Worm (Caenorhabditis elegans) whole organism, L4 larva: ENCODE data around the gene fbxb-9.

ENCODE experiments used
- D1046.2 ChIP-seq: fragments of 200-800 bp; sonication (Bioruptor generic); IDR thresholded peaks from 2 replicates; pipeline ENCODE4 v1.3.6; 2022; ENCODE audit warnings: missing genetic modification characterization, missing compliant biosample characterization
- T20F7.1 ChIP-seq: fragments of 200-800 bp; sonication (Bioruptor generic); optimal IDR thresholded peaks from 2 replicates; lab custom pipeline; 2018; ENCODE audit warnings: mild to moderate bottlenecking, missing genetic modification characterization, missing compliant biosample characterization
- T26A8.4 ChIP-seq: fragments of 200-800 bp; sonication (Bioruptor generic); IDR thresholded peaks from 2 replicates; pipeline ENCODE4 v1.3.6; 2022; ENCODE audit warnings: missing genetic modification characterization, missing compliant biosample characterization
- Y48G9A.11 ChIP-seq: fragments of 200-800 bp; sonication (Bioruptor generic); IDR thresholded peaks from 2 replicates; pipeline ENCODE4 v1.3.6; 2022; ENCODE audit warnings: missing genetic modification reagents, missing genetic modification characterization, missing compliant biosample characterization
- Y5F2A.4 ChIP-seq: fragments of 200-800 bp; sonication (Bioruptor generic); optimal IDR thresholded peaks from 2 replicates; lab custom pipeline; 2018; ENCODE audit warnings: mild to moderate bottlenecking, missing genetic modification characterization, missing compliant biosample characterization
- ZK337.2 ChIP-seq: fragments of 200-800 bp; sonication (Bioruptor generic); IDR thresholded peaks from 2 replicates; pipeline ENCODE4 v1.3.6; 2022; ENCODE audit warnings: missing genetic modification reagents, missing genetic modification characterization, missing compliant biosample characterization
- aha-1 ChIP-seq: fragments of 150-350 bp; peaks from one replicate; lab custom pipeline; 2014; ENCODE audit warnings: missing biosample characterization, missing genetic modification characterization
- ceh-32 ChIP-seq: sonication (generic microtip); optimal IDR thresholded peaks from 2 replicates; lab custom pipeline; 2016; ENCODE audit warnings: mild to moderate bottlenecking, missing genetic modification characterization, missing compliant biosample characterization; ENCODE audit not compliant: poor library complexity
- ceh-44 ChIP-seq: fragments of 200-800 bp; sonication (Bioruptor generic); IDR thresholded peaks from 2 replicates; pipeline ENCODE4 v1.3.6; 2022; ENCODE audit warnings: missing genetic modification reagents, missing genetic modification characterization, missing compliant biosample characterization
- ces-1 ChIP-seq: fragments of 150-350 bp; sonication (generic microtip); optimal IDR thresholded peaks from 4 replicates; lab custom pipeline; 2014; ENCODE audit warnings: missing biosample characterization, missing genetic modification reagents, missing genetic modification characterization
- cey-2 ChIP-seq: sonication (generic microtip); optimal IDR thresholded peaks from 3 replicates; lab custom pipeline; 2017; ENCODE audit warnings: missing genetic modification characterization, mild to moderate bottlenecking, missing compliant biosample characterization, antibody characterized with exemption, borderline replicate concordance; ENCODE audit not compliant: insufficient read depth
- daf-16 ChIP-seq, 3 experiments: sonication (generic microtip); optimal IDR thresholded peaks; 2 replicates each; lab custom pipeline; 2016 to 2017; ENCODE audit warnings: missing genetic modification characterization in 3 of 3, missing genetic modification reagents in 3 of 3, mild to moderate bottlenecking in 2 of 3, missing compliant biosample characterization in 2 of 3, missing biosample characterization in 1 of 3, moderate library complexity in 1 of 3
- dmd-6 ChIP-seq: fragments of 200-800 bp; sonication (Bioruptor generic); IDR thresholded peaks from 2 replicates; pipeline ENCODE4 v1.3.6; 2022; ENCODE audit warnings: missing genetic modification reagents, missing genetic modification characterization, missing compliant biosample characterization
- dmd-9 ChIP-seq: fragments of 200-800 bp; sonication (Bioruptor generic); IDR thresholded peaks from 2 replicates; pipeline ENCODE4 v1.3.6; 2022; ENCODE audit warnings: missing genetic modification reagents, missing genetic modification characterization, missing compliant biosample characterization
- dpl-1 ChIP-seq: fragments of 150-350 bp; optimal IDR thresholded peaks from 2 replicates; lab custom pipeline; 2014; ENCODE audit warnings: missing biosample characterization, missing genetic modification reagents, missing genetic modification characterization
- dve-1 ChIP-seq: sonication (generic microtip); optimal IDR thresholded peaks from 2 replicates; lab custom pipeline; 2017; ENCODE audit warnings: antibody characterized with exemption, mild to moderate bottlenecking, missing genetic modification characterization, missing compliant biosample characterization; ENCODE audit not compliant: insufficient read depth
- egl-43 ChIP-seq: fragments of 200-800 bp; sonication (Bioruptor generic); IDR thresholded peaks from 2 replicates; pipeline ENCODE4 v1.3.6; 2022; ENCODE audit warnings: missing genetic modification reagents, missing genetic modification characterization, missing compliant biosample characterization
- hlh-11 ChIP-seq: fragments of 200-800 bp; sonication (Bioruptor generic); optimal IDR thresholded peaks from 2 replicates; lab custom pipeline; 2018; ENCODE audit warnings: mild to moderate bottlenecking, missing genetic modification characterization, missing compliant biosample characterization
- hlh-30 ChIP-seq: sonication (generic microtip); optimal IDR thresholded peaks from 2 replicates; lab custom pipeline; 2017; ENCODE audit warnings: antibody characterized with exemption, mild to moderate bottlenecking, missing genetic modification characterization, missing compliant biosample characterization; ENCODE audit not compliant: insufficient read depth
- hmg-1.1 ChIP-seq: fragments of 200-800 bp; sonication (Bioruptor generic); IDR thresholded peaks from 2 replicates; pipeline ENCODE4 v1.3.6; 2022; ENCODE audit warnings: missing genetic modification reagents, missing genetic modification characterization, missing compliant biosample characterization
- jun-1 ChIP-seq: fragments of 150-350 bp; optimal IDR thresholded peaks from 2 replicates; lab custom pipeline; 2014; ENCODE audit warnings: missing biosample characterization, missing genetic modification reagents, missing genetic modification characterization
- lin-1 ChIP-seq: fragments of 200-800 bp; sonication (Bioruptor generic); IDR thresholded peaks from 2 replicates; pipeline ENCODE4 v1.3.6; 2022; ENCODE audit warnings: missing genetic modification reagents, missing genetic modification characterization, missing compliant biosample characterization
- lin-38 ChIP-seq: fragments of 200-800 bp; sonication (Bioruptor generic); IDR thresholded peaks from 2 replicates; pipeline ENCODE4 v1.3.6; 2022; ENCODE audit warnings: missing genetic modification reagents, missing genetic modification characterization, missing compliant biosample characterization
- lsy-2 ChIP-seq, 2 experiments: fragments of 150-350 bp in 1 of 2; sonication (generic microtip) in 1 of 2; optimal IDR thresholded peaks; 2 replicates each; lab custom pipeline; 2014 to 2017; ENCODE audit warnings: missing biosample characterization in 2 of 2, missing genetic modification characterization in 2 of 2
- madf-5 ChIP-seq, 2 experiments: fragments of 200-800 bp; sonication (Bioruptor generic); IDR thresholded peaks; 2 replicates each; pipeline ENCODE4 v1.3.6; 2022; ENCODE audit warnings: missing compliant biosample characterization in 2 of 2, missing genetic modification characterization in 2 of 2
- mdt-29 ChIP-seq: fragments of 200-800 bp; sonication (Bioruptor generic); IDR thresholded peaks from 2 replicates; pipeline ENCODE4 v1.3.6; 2022; ENCODE audit warnings: missing genetic modification reagents, missing genetic modification characterization, missing compliant biosample characterization
- mep-1 ChIP-seq: fragments of 150-350 bp; sonication (generic microtip); optimal IDR thresholded peaks from 3 replicates; lab custom pipeline; 2014; ENCODE audit warnings: missing biosample characterization, missing genetic modification characterization
- mxl-2 ChIP-seq: fragments of 200-800 bp; sonication (Bioruptor generic); conservative IDR thresholded peaks from 2 replicates; pipeline ENCODE4 v1.3.6; 2022; ENCODE audit warnings: missing genetic modification reagents, missing genetic modification characterization, missing compliant biosample characterization
- mxl-3 ChIP-seq: fragments of 200-800 bp; sonication (Bioruptor generic); optimal IDR thresholded peaks from 2 replicates; lab custom pipeline; 2018; ENCODE audit warnings: mild to moderate bottlenecking, missing genetic modification characterization, missing compliant biosample characterization
- nhr-10 ChIP-seq: fragments of 150-350 bp; optimal IDR thresholded peaks from 2 replicates; lab custom pipeline; 2014; ENCODE audit warnings: missing biosample characterization, missing genetic modification characterization
- nhr-28 ChIP-seq: fragments of 150-350 bp; optimal IDR thresholded peaks from 2 replicates; lab custom pipeline; 2014; ENCODE audit warnings: missing biosample characterization, missing genetic modification characterization
- nhr-48 ChIP-seq: sonication (generic microtip); optimal IDR thresholded peaks from 2 replicates; lab custom pipeline; 2016; ENCODE audit warnings: mild to moderate bottlenecking, missing genetic modification characterization, missing compliant biosample characterization
- nhr-6 ChIP-seq: fragments of 150-350 bp; optimal IDR thresholded peaks from 2 replicates; lab custom pipeline; 2014; ENCODE audit warnings: missing biosample characterization, missing genetic modification characterization
- pqm-1 ChIP-seq: sonication (generic microtip); optimal IDR thresholded peaks from 2 replicates; lab custom pipeline; 2017; ENCODE audit warnings: missing biosample characterization, missing genetic modification characterization
- saeg-2 ChIP-seq: fragments of 200-800 bp; sonication (Bioruptor generic); IDR thresholded peaks from 2 replicates; pipeline ENCODE4 v1.3.6; 2022; ENCODE audit warnings: missing genetic modification reagents, missing genetic modification characterization, missing compliant biosample characterization
- sdz-12 ChIP-seq: fragments of 200-800 bp; sonication (Bioruptor generic); optimal IDR thresholded peaks from 2 replicates; lab custom pipeline; 2018; ENCODE audit warnings: mild to moderate bottlenecking, missing genetic modification characterization, missing compliant biosample characterization
- set-16 ChIP-seq: fragments of 200-800 bp; sonication (Bioruptor generic); IDR thresholded peaks from 2 replicates; pipeline ENCODE4 v1.3.6; 2022; ENCODE audit warnings: missing genetic modification reagents, missing genetic modification characterization, missing compliant biosample characterization
- tag-97 ChIP-seq: fragments of 200-800 bp; sonication (Bioruptor generic); IDR thresholded peaks from 2 replicates; pipeline ENCODE4 v1.3.6; 2022; ENCODE audit warnings: missing genetic modification characterization, missing compliant biosample characterization
- tra-1 ChIP-seq: fragments of 200-800 bp; sonication (Bioruptor generic); IDR thresholded peaks from 2 replicates; pipeline ENCODE4 v1.3.6; 2022; ENCODE audit warnings: missing genetic modification reagents, missing genetic modification characterization, missing compliant biosample characterization
- unc-62 ChIP-seq, 3 experiments: fragments of 150-350 bp in 1 of 3; sonication (generic microtip); optimal IDR thresholded peaks in 2 of 3; peaks in 1 of 3; 1 replicate in 1 of 3; 2 replicates in 2 of 3; lab custom pipeline; 2014 to 2017; ENCODE audit warnings: missing biosample characterization in 3 of 3, missing genetic modification characterization in 3 of 3, missing genetic modification reagents in 3 of 3, missing genotype in 1 of 3
- vab-7 ChIP-seq: fragments of 200-800 bp; sonication (Bioruptor generic); IDR thresholded peaks from 2 replicates; pipeline ENCODE4 v1.3.6; 2022; ENCODE audit warnings: missing genetic modification reagents, missing genetic modification characterization, missing compliant biosample characterization
- zag-1 ChIP-seq: fragments of 150-350 bp; optimal IDR thresholded peaks from 2 replicates; lab custom pipeline; 2014; ENCODE audit warnings: missing biosample characterization, missing genetic modification characterization
- zfp-3 ChIP-seq: fragments of 200-800 bp; sonication (Bioruptor generic); conservative IDR thresholded peaks from 2 replicates; pipeline ENCODE4 v1.3.6; 2022; ENCODE audit warnings: missing genetic modification reagents, missing genetic modification characterization, missing compliant biosample characterization
- ztf-11 ChIP-seq: fragments of 150-350 bp; optimal IDR thresholded peaks from 2 replicates; lab custom pipeline; 2014; ENCODE audit warnings: missing biosample characterization, missing genetic modification characterization

The fbxb-9 gene

ce11 chrIV:11162451-11162850, at the start of gene fbxb-9:
fbxb-9 (minus strand) TSS chrIV:11162551.
- TF ChIP-seq set-16 (no peak), nhr-48 (no peak), mdt-29 (GFP tag; lab: Robert Waterston, UW) (no peak), ZK337.2 (GFP tag; lab: Robert Waterston, UW) (no peak), ceh-44 (GFP tag; lab: Robert Waterston, UW) (no peak), nhr-10 (tag; lab: Kevin White, UChicago) (no peak), pqm-1 (no peak), nhr-28 (no peak), mep-1 (no peak), mxl-2 (no peak), tag-97 (GFP tag; lab: Robert Waterston, UW) (no peak), Y5F2A.4 (no peak), T26A8.4 (no peak)

DNA sequence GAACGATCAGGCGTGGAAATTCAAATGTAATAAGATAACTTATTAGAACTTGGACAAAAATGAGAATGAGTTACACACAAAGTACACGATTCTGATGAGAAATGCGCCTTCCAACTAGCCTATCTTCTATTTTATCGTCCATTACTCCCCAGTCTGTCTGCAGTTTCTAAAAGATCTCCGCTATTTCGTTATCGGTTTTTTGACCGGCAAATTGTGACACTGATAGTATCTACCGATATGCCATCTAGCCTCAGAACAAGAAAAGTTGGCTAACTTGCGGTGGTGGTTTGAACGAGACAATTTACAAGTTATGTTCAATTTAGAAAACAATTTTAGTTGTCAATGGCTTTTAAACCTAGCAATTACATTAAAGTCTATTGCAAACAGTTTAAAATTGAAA, 49.2 kb upstream of the fbxb-9 start:
- TF ChIP-seq zfp-3 (GFP tag; lab: Robert Waterston, UW) = no peak
- TF ChIP-seq tra-1 = 0 out of 2 replicates have a peak, but pooled peaks have one; percentile 30
- peak; percentile 87 for TF ChIP-seq nhr-28
- TF ChIP-seq pqm-1 = peak; percentile 95
- no peak for TF ChIP-seq daf-16 (GFP tag; optimal IDR thresholded peaks at IDR 0.05; lab: Kevin White, UChicago)
- peak; percentile 15 for TF ChIP-seq daf-16 (tag; optimal IDR thresholded peaks at IDR 0.05; lab: Kevin White, UChicago)
- peak; percentile 39 for TF ChIP-seq hlh-11 (tag; lab: Kevin White, UChicago)
- TF ChIP-seq dmd-6 (GFP tag; lab: Robert Waterston, UW) = peak; percentile 57
- TF ChIP-seq hmg-1.1 (GFP tag; lab: Robert Waterston, UW) = no peak
- peak; percentile 50 for TF ChIP-seq dve-1 (tag; lab: Kevin White, UChicago)
- TF ChIP-seq ces-1 (GFP tag; lab: Kevin White, UChicago) = no peak
- peak in 1 of 2 experiments; percentile 96 for TF ChIP-seq unc-62 (GFP tag; optimal IDR thresholded peaks at IDR 0.05 in 1 of 2; lab: Kevin White, UChicago)
- no peak for TF ChIP-seq unc-62 (tag; optimal IDR thresholded peaks at IDR 0.05; lab: Kevin White, UChicago)
- TF ChIP-seq mxl-3 (GFP tag; lab: Kevin White, UChicago) = peak; percentile 30
- TF ChIP-seq lin-1 = 0 out of 2 replicates have a peak, but pooled peaks have one; percentile 8
- peak; percentile 86 for TF ChIP-seq aha-1 (tag; lab: Kevin White, UChicago)
- peak; percentile 48 for TF ChIP-seq cey-2 (tag; lab: Kevin White, UChicago)

- no peak for TF ChIP-seq Y48G9A.11
- TF ChIP-seq dmd-9 (GFP tag; lab: Robert Waterston, UW) = no peak
- TF ChIP-seq madf-5 (GFP tag; IDR thresholded peaks at IDR 0.05; lab: Robert Waterston, UW) = no peak
- TF ChIP-seq zag-1 = no peak
- no peak for TF ChIP-seq daf-16 (GFP tag; optimal IDR thresholded peaks at IDR 0.05; lab: Kevin White, UChicago)
- TF ChIP-seq daf-16 (tag; optimal IDR thresholded peaks at IDR 0.05; lab: Kevin White, UChicago) = no peak
- no peak for TF ChIP-seq egl-43 (GFP tag; lab: Robert Waterston, UW)
- TF ChIP-seq lsy-2 (tag; optimal IDR thresholded peaks at IDR 0.05; lab: Kevin White, UChicago) = peak in 1 of 2 experiments; percentile 13
- no peak for TF ChIP-seq ceh-32
- TF ChIP-seq pqm-1 = no peak
- TF ChIP-seq mep-1 = no peak
- TF ChIP-seq lin-1 = no peak
- no peak for TF ChIP-seq D1046.2 (GFP tag; lab: Robert Waterston, UW)
- no peak for TF ChIP-seq lin-38 (GFP tag; lab: Robert Waterston, UW)
- no peak for TF ChIP-seq saeg-2 (GFP tag; lab: Robert Waterston, UW)
- TF ChIP-seq jun-1 (tag; lab: Kevin White, UChicago) = no peak
- TF ChIP-seq T20F7.1 (GFP tag; lab: Kevin White, UChicago) = peak; percentile 86
- TF ChIP-seq ztf-11 (tag; lab: Kevin White, UChicago) = no peak
- no peak for TF ChIP-seq hlh-30 (tag; lab: Kevin White, UChicago)
- peak; percentile 36 for TF ChIP-seq dpl-1 (GFP tag; lab: Kevin White, UChicago)
- no peak for TF ChIP-seq sdz-12 (GFP tag; lab: Kevin White, UChicago)
- TF ChIP-seq vab-7 = no peak
- no peak for TF ChIP-seq nhr-10 (tag; lab: Kevin White, UChicago)
- TF ChIP-seq nhr-6 (tag; lab: Kevin White, UChicago) = peak; percentile 16
- TF ChIP-seq, all 104 proteins: peak for 4
These were observed 48.5 kb upstream of the fbxb-9 start, which contains the start of gene adk-1 for ce11 chrIV:11210781-11211256. adk-1 (minus strand) TSS chrIV:11210831.
